Worm (Caenorhabditis elegans) whole organism, young adult: Measurements from ENCODE around the gene H03G16.5.

Source experiments
- athp-1 ChIP-seq: sonication (generic microtip); optimal IDR thresholded peaks from 2 replicates; lab custom pipeline; 2017; ENCODE audit warnings: mild to moderate bottlenecking, missing genetic modification characterization, missing compliant biosample characterization
- dpl-1 ChIP-seq: fragments of 150-350 bp; optimal IDR thresholded peaks from 2 replicates; lab custom pipeline; 2014; ENCODE audit warnings: missing biosample characterization, missing genetic modification reagents, missing genetic modification characterization
- snpc-4 ChIP-seq, 5 experiments: fragments of 150-350 bp in 1 of 5; sonication (generic microtip) in 4 of 5; optimal IDR thresholded peaks; 2 replicates each; lab custom pipeline; 2014 to 2018; ENCODE audit warnings: missing genetic modification characterization in 5 of 5, missing biosample characterization in 3 of 5, antibody characterized with exemption in 2 of 5, mild to moderate bottlenecking in 2 of 5, missing compliant biosample characterization in 2 of 5, missing genotype in 2 of 5, moderate library complexity in 2 of 5, missing genetic modification reagents in 1 of 5
- unc-62 ChIP-seq: fragments of 150-350 bp; optimal IDR thresholded peaks from 2 replicates; lab custom pipeline; 2014; ENCODE audit warnings: missing biosample characterization, missing genetic modification reagents, missing genetic modification characterization

DNA sequence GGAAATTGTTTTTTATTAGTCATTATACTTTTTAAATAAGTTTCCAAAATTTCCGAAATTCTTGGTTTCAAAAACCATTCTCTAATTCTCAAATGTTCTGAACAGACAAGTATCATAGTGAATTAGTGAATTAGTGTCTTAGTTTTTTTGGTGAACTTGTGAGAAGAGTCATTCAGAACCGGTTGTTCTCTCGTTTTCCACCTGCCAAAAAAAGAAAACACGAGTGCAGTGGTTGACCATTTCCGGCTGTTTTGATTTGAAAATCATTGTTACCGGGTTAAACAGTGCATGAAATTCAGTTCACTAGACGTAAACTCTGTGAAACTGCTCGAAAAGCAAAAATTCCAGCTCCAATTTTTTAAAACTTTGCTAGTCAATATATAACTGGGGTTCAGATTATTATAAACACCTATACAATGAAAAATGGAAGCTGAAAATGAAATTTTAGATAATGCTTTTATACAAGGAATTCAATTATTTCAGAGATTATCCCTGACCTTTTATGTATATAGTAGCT lies 16.9 kb downstream of the H03G16.5 start:
- TF ChIP-seq athp-1 (no peak), unc-62 (GFP tag; lab: Kevin White, UChicago) (no peak), snpc-4 (GFP tag; optimal IDR thresholded peaks at IDR 0.05; lab: Kevin White, UChicago) (no peak), snpc-4 (tag; optimal IDR thresholded peaks at IDR 0.05; lab: Kevin White, UChicago) (no peak), dpl-1 (GFP tag; lab: Kevin White, UChicago) (no peak)
